Fruit fly (Drosophila melanogaster): Measurements from ENCODE around the gene CG15404.

CG15404 gene

dm6 chr2L:3151657-3152056 lies 22.1 kb upstream of the CG15404 start (continued):
- TF ChIP-seq CG9139 (GFP tag; optimal IDR thresholded peaks at IDR 0.05) (no peak), acj6 (GFP tag; optimal IDR thresholded peaks at IDR 0.05) (peak; percentile 41), CG15336 (GFP tag; IDR thresholded peaks at IDR 0.05) (no peak), dac (GFP tag; optimal IDR thresholded peaks at IDR 0.05) (no peak), CG7368 (GFP tag; optimal IDR thresholded peaks at IDR 0.05) (no peak), CG16779 (tag; optimal IDR thresholded peaks at IDR 0.05) (no peak), CG11762 (GFP tag; optimal IDR thresholded peaks at IDR 0.05; ENCODE audit: insufficient read depth) (no peak), CG10669 (GFP tag; optimal IDR thresholded peaks at IDR 0.05) (no peak), vri (GFP tag; optimal IDR thresholded peaks at IDR 0.05) (no peak), OdsH (GFP tag; optimal IDR thresholded peaks at IDR 0.05) (peak; percentile 37), CG31627 (GFP tag; optimal IDR thresholded peaks at IDR 0.05) (peak; percentile 24), CG6792 (GFP tag; optimal IDR thresholded peaks at IDR 0.05) (no peak), Gug (GFP tag; IDR thresholded peaks at IDR 0.05) (0 out of 2 replicates have a peak, but pooled peaks have one; percentile 15), CG10631 (GFP tag; optimal IDR thresholded peaks at IDR 0.05) (peak; percentile 42), CG6163 (GFP tag; IDR thresholded peaks at IDR 0.05) (0 out of 3 replicates have a peak, but pooled peaks have one; percentile 7), fd85E (GFP tag; optimal IDR thresholded peaks at IDR 0.05) (no peak), Hr39 (GFP tag; optimal IDR thresholded peaks at IDR 0.05) (no peak)

dm6 chr2L:3152696-3153613 lies 20.8 kb upstream of the CG15404 start:
- TF ChIP-seq CG31627 (GFP tag; optimal IDR thresholded peaks at IDR 0.05) (peak; percentile 84), CG10631 (GFP tag; optimal IDR thresholded peaks at IDR 0.05) (peak; percentile 82), Sox15 (GFP tag; optimal IDR thresholded peaks at IDR 0.05) (peak; percentile 59), Ets96B (tag; optimal IDR thresholded peaks at IDR 0.05) (peak; percentile 65), ss (GFP tag; optimal IDR thresholded peaks at IDR 0.05) (peak; percentile 14 to 49), CG10669 (GFP tag; optimal IDR thresholded peaks at IDR 0.05) (peak; percentile 54), CG32006 (GFP tag; optimal IDR thresholded peaks at IDR 0.05) (peak; percentile 88), CG11762 (GFP tag; optimal IDR thresholded peaks at IDR 0.05; ENCODE audit: insufficient read depth) (peak; percentile 65), dsx (GFP tag; optimal IDR thresholded peaks at IDR 0.05; ENCODE audit: poor library complexity, severe bottlenecking) (peak; percentile 57), CG16779 (tag; optimal IDR thresholded peaks at IDR 0.05) (no peak), fd85E (GFP tag; optimal IDR thresholded peaks at IDR 0.05) (peak; percentile 79), eg (GFP tag; IDR thresholded peaks at IDR 0.05) (peak; percentile 92), Ets21C (GFP tag; optimal IDR thresholded peaks at IDR 0.05) (peak; percentile 48), salr (GFP tag; optimal IDR thresholded peaks at IDR 0.05) (peak; percentile 41 to 76), Hr38 (GFP tag; optimal IDR thresholded peaks at IDR 0.05) (peak; percentile 61), Hr39 (GFP tag; optimal IDR thresholded peaks at IDR 0.05) (peak; percentile 83), acj6 (GFP tag; optimal IDR thresholded peaks at IDR 0.05) (peak; percentile 77), CG3919 (GFP tag; optimal IDR thresholded peaks at IDR 0.05) (peak; percentile 85), spab (GFP tag; optimal IDR thresholded peaks at IDR 0.05) (peak; percentile 20), CG11902 (GFP tag; optimal IDR thresholded peaks at IDR 0.05) (peak; percentile 58), dac (GFP tag; optimal IDR thresholded peaks at IDR 0.05) (peak; percentile 59), pdm3 (GFP tag; optimal IDR thresholded peaks at IDR 0.05) (peak; percentile 80), CG9139 (GFP tag; optimal IDR thresholded peaks at IDR 0.05) (peak; percentile 59), Met (GFP tag; optimal IDR thresholded peaks at IDR 0.05) (peak; percentile 77), CG8119 (GFP tag; IDR thresholded peaks at IDR 0.05) (peak; percentile 85), Eip75B (GFP tag; optimal IDR thresholded peaks at IDR 0.05) (peak; percentile 73), CG11294 (GFP tag; IDR thresholded peaks at IDR 0.05) (peak; percentile 74), Sox14 (GFP tag; optimal IDR thresholded peaks at IDR 0.05) (peak; percentile 84), Gug (GFP tag; IDR thresholded peaks at IDR 0.05) (peak; percentile 83), svp (GFP tag) (peak; percentile 74), CG7368 (GFP tag; optimal IDR thresholded peaks at IDR 0.05) (peak; percentile 68), net (GFP tag; optimal IDR thresholded peaks at IDR 0.05) (peak; percentile 72), CG6808 (GFP tag; optimal IDR thresholded peaks at IDR 0.05) (peak; percentile 47), CG15336 (GFP tag; IDR thresholded peaks at IDR 0.05) (peak; percentile 81), CG1621 (tag; optimal IDR thresholded peaks at IDR 0.05) (peak; percentile 43), esn (GFP tag; optimal IDR thresholded peaks at IDR 0.05) (peak; percentile 79), topi (GFP tag; optimal IDR thresholded peaks at IDR 0.05) (peak; percentile 78), achi (GFP tag; optimal IDR thresholded peaks at IDR 0.05) (peak; percentile 77), Hr4 (GFP tag; optimal IDR thresholded peaks at IDR 0.05) (peak; percentile 86), CG34406 (GFP tag; optimal IDR thresholded peaks at IDR 0.05) (peak; percentile 63), Sox102F (GFP tag; optimal IDR thresholded peaks at IDR 0.05) (peak; percentile 71)

Data from whole organism, prepupa.